Worm (Caenorhabditis elegans) whole organism, late embryonic: ENCODE data around the gene srh-252.

Experiments used
- C38D4.7 ChIP-seq: fragments of 200-800 bp; sonication (Bioruptor generic); optimal IDR thresholded peaks from 2 replicates; lab custom pipeline; 2018; ENCODE audit warnings: mild to moderate bottlenecking, missing genetic modification characterization, moderate library complexity, missing compliant biosample characterization
- F13H6.1 ChIP-seq: sonication (generic microtip); optimal IDR thresholded peaks from 2 replicates; lab custom pipeline; 2016; ENCODE audit warnings: missing genetic modification characterization, missing compliant biosample characterization
- K02D7.2 ChIP-seq: sonication (generic microtip); optimal IDR thresholded peaks from 2 replicates; lab custom pipeline; 2017; ENCODE audit warnings: mild to moderate bottlenecking, missing genetic modification characterization, missing compliant biosample characterization
- K09A11.1 ChIP-seq: sonication (generic microtip); optimal IDR thresholded peaks from 2 replicates; lab custom pipeline; 2017; ENCODE audit warnings: antibody characterized with exemption, mild to moderate bottlenecking, missing genetic modification characterization, missing compliant biosample characterization; ENCODE audit not compliant: insufficient read depth
- Y22D7AL.16 ChIP-seq: sonication (generic microtip); optimal IDR thresholded peaks from 2 replicates; lab custom pipeline; 2016; ENCODE audit warnings: missing genetic modification characterization, missing compliant biosample characterization
- ama-1 ChIP-seq: fragments of 150-350 bp; optimal IDR thresholded peaks from 2 replicates; lab custom pipeline; 2014
- ceh-24 ChIP-seq: sonication (generic microtip); optimal IDR thresholded peaks from 2 replicates; lab custom pipeline; 2016; ENCODE audit warnings: mild to moderate bottlenecking, missing genetic modification characterization, missing compliant biosample characterization
- ceh-30 ChIP-seq: fragments of 150-350 bp; optimal IDR thresholded peaks from 2 replicates; lab custom pipeline; 2014; ENCODE audit warnings: missing biosample characterization, missing genetic modification characterization
- ceh-34 ChIP-seq: sonication (generic microtip); optimal IDR thresholded peaks from 2 replicates; lab custom pipeline; 2016; ENCODE audit warnings: mild to moderate bottlenecking, missing genetic modification characterization, missing compliant biosample characterization
- ceh-45 ChIP-seq: fragments of 200-800 bp; sonication (Bioruptor generic); IDR thresholded peaks from 2 replicates; pipeline ENCODE4 v1.3.6; 2022; ENCODE audit warnings: missing genetic modification reagents, missing genetic modification characterization, missing compliant biosample characterization
- che-1 ChIP-seq: sonication (generic microtip); optimal IDR thresholded peaks from 2 replicates; lab custom pipeline; 2016; ENCODE audit warnings: mild to moderate bottlenecking, missing genetic modification characterization, missing compliant biosample characterization
- dmd-4 ChIP-seq: sonication (generic microtip); optimal IDR thresholded peaks from 2 replicates; lab custom pipeline; 2016; ENCODE audit warnings: borderline replicate concordance, missing genetic modification characterization, missing compliant biosample characterization
- dve-1 ChIP-seq: sonication (generic microtip); optimal IDR thresholded peaks from 2 replicates; lab custom pipeline; 2017; ENCODE audit warnings: antibody characterized with exemption, mild to moderate bottlenecking, missing genetic modification characterization, missing compliant biosample characterization
- elt-4 ChIP-seq: sonication (generic microtip); optimal IDR thresholded peaks from 2 replicates; lab custom pipeline; 2016; ENCODE audit warnings: missing genetic modification characterization, missing compliant biosample characterization
- ets-4 ChIP-seq: sonication (generic microtip); optimal IDR thresholded peaks from 2 replicates; lab custom pipeline; 2016; ENCODE audit warnings: missing genetic modification characterization, missing compliant biosample characterization
- eyg-1 ChIP-seq: sonication (generic microtip); optimal IDR thresholded peaks from 2 replicates; lab custom pipeline; 2016; ENCODE audit warnings: missing genotype, missing genetic modification characterization, missing compliant biosample characterization
- fax-1 ChIP-seq: sonication (generic microtip); optimal IDR thresholded peaks from 2 replicates; lab custom pipeline; 2016; ENCODE audit warnings: missing genotype, missing genetic modification characterization, missing compliant biosample characterization
- fkh-6 ChIP-seq: sonication (generic microtip); optimal IDR thresholded peaks from 2 replicates; lab custom pipeline; 2016; ENCODE audit warnings: missing genetic modification characterization, missing compliant biosample characterization
- gmeb-2 ChIP-seq: sonication (generic microtip); optimal IDR thresholded peaks from 2 replicates; lab custom pipeline; 2016; ENCODE audit warnings: missing genetic modification characterization, inconsistent platforms, missing compliant biosample characterization
- hlh-13 ChIP-seq: fragments of 200-800 bp; sonication (Bioruptor generic); optimal IDR thresholded peaks from 2 replicates; lab custom pipeline; 2018; ENCODE audit warnings: mild to moderate bottlenecking, missing genetic modification characterization, missing compliant biosample characterization
- hlh-15 ChIP-seq: sonication (generic microtip); optimal IDR thresholded peaks from 2 replicates; lab custom pipeline; 2016; ENCODE audit warnings: missing genetic modification characterization, missing compliant biosample characterization
- hlh-6 ChIP-seq: sonication (generic microtip); optimal IDR thresholded peaks from 2 replicates; lab custom pipeline; 2016; ENCODE audit warnings: missing genotype, missing genetic modification characterization, missing compliant biosample characterization
- lim-6 ChIP-seq: sonication (generic microtip); optimal IDR thresholded peaks from 2 replicates; lab custom pipeline; 2016; ENCODE audit warnings: missing genetic modification characterization, missing compliant biosample characterization
- madf-2 ChIP-seq: sonication (generic microtip); optimal IDR thresholded peaks from 2 replicates; lab custom pipeline; 2017; ENCODE audit warnings: missing genetic modification characterization, missing compliant biosample characterization
- mec-3 ChIP-seq: sonication (generic microtip); optimal IDR thresholded peaks from 2 replicates; lab custom pipeline; 2016; ENCODE audit warnings: borderline replicate concordance, missing genetic modification characterization, missing compliant biosample characterization
- nfya-1 ChIP-seq: sonication (generic microtip); optimal IDR thresholded peaks from 2 replicates; lab custom pipeline; 2017; ENCODE audit warnings: missing genetic modification characterization, mild to moderate bottlenecking, missing compliant biosample characterization, antibody characterized with exemption, moderate library complexity
- odd-2 ChIP-seq: sonication (generic microtip); optimal IDR thresholded peaks from 2 replicates; lab custom pipeline; 2017; ENCODE audit warnings: antibody characterized with exemption, mild to moderate bottlenecking, missing genetic modification characterization, missing compliant biosample characterization
- pag-3 ChIP-seq: sonication (generic microtip); optimal IDR thresholded peaks from 2 replicates; lab custom pipeline; 2016; ENCODE audit warnings: missing compliant biosample characterization, missing genetic modification characterization, borderline replicate concordance
- pqm-1 ChIP-seq: sonication (generic microtip); optimal IDR thresholded peaks from 2 replicates; lab custom pipeline; 2016; ENCODE audit warnings: missing genetic modification characterization, missing compliant biosample characterization
- ref-2 ChIP-seq: sonication (generic microtip); optimal IDR thresholded peaks from 2 replicates; lab custom pipeline; 2016; ENCODE audit warnings: missing genetic modification characterization, missing compliant biosample characterization
- rnt-1 ChIP-seq: sonication (generic microtip); optimal IDR thresholded peaks from 2 replicates; lab custom pipeline; 2016; ENCODE audit warnings: missing genetic modification characterization, missing compliant biosample characterization
- sdc-2 ChIP-seq: sonication (generic microtip); optimal IDR thresholded peaks from 2 replicates; lab custom pipeline; 2016; ENCODE audit warnings: missing genotype, missing genetic modification characterization, missing compliant biosample characterization
- sox-2 ChIP-seq: fragments of 200-800 bp; sonication (Bioruptor generic); IDR thresholded peaks from 2 replicates; pipeline ENCODE4 v1.3.6; 2022; ENCODE audit warnings: missing genetic modification reagents, missing genetic modification characterization, missing compliant biosample characterization
- syd-9 ChIP-seq: sonication (generic microtip); optimal IDR thresholded peaks from 2 replicates; lab custom pipeline; 2016; ENCODE audit warnings: mild to moderate bottlenecking, missing genetic modification characterization, moderate library complexity, missing compliant biosample characterization
- ttx-3 ChIP-seq: sonication (generic microtip); optimal IDR thresholded peaks from 2 replicates; lab custom pipeline; 2016; ENCODE audit warnings: missing genetic modification reagents, missing genetic modification characterization, missing compliant biosample characterization
- unc-42 ChIP-seq: sonication (generic microtip); optimal IDR thresholded peaks from 2 replicates; lab custom pipeline; 2016; ENCODE audit warnings: missing genotype, missing genetic modification characterization, missing compliant biosample characterization
- unc-86 ChIP-seq: sonication (generic microtip); optimal IDR thresholded peaks from 2 replicates; lab custom pipeline; 2016; ENCODE audit warnings: missing genetic modification characterization, missing compliant biosample characterization

Gene srh-252

DNA sequence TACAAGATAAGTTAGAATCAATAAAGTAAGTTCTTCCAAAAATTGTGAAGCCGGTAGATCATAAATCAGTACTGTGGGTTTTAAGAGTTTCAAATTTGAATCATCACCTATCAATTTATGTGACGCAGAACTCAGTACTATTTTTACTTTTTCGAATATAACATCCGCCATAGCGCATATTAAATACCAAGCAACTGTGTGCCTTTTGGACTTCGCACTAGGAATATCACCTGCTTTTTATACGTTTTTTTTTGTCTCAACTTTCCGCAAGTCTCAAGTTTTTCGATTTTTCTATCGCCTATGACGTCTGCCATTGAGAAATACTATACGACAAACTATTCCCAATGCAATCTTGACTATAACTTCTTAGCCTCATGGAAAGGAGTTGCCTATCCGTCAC lies 10.5 kb downstream of the srh-252 start, which contains the start of gene srh-113:
TSS of gene srh-113 (plus strand) at position 301 of the 400 bp plus-strand sequence.
- TF ChIP-seq elt-4 (tag; lab: Kevin White, UChicago): no peak
- no peak for TF ChIP-seq ets-4
- TF ChIP-seq syd-9 (tag; lab: Kevin White, UChicago): no peak
- TF ChIP-seq hlh-13: no peak
- no peak for TF ChIP-seq dmd-4 (tag; lab: Kevin White, UChicago)
- no peak for TF ChIP-seq dve-1 (tag; lab: Kevin White, UChicago)
- TF ChIP-seq mec-3: no peak
- no peak for TF ChIP-seq che-1 (tag; lab: Kevin White, UChicago)
- TF ChIP-seq unc-42 (tag; lab: Kevin White, UChicago): no peak
- TF ChIP-seq K09A11.1 (tag; lab: Kevin White, UChicago): no peak
- TF ChIP-seq sox-2 (GFP tag; lab: Robert Waterston, UW): no peak
- TF ChIP-seq fkh-6 (tag; lab: Kevin White, UChicago): no peak
- no peak for TF ChIP-seq gmeb-2 (tag; lab: Kevin White, UChicago)
- no peak for TF ChIP-seq C38D4.7 (GFP tag; lab: Kevin White, UChicago)
- TF ChIP-seq madf-2 (tag; lab: Kevin White, UChicago): no peak
- no peak for TF ChIP-seq lim-6 (tag; lab: Kevin White, UChicago)
- no peak for TF ChIP-seq ama-1 (lab: Kevin White, UChicago)
- TF ChIP-seq pqm-1 (tag; lab: Kevin White, UChicago): no peak
- no peak for TF ChIP-seq Y22D7AL.16
- TF ChIP-seq odd-2 (tag; lab: Kevin White, UChicago): no peak

ce11 chrV:17211989-17212731 lies 11.0 kb downstream of the srh-252 start, which contains the start of gene srh-236:
Gene srh-236, minus strand, starts transcription at chrV:17212039.
- no peak for TF ChIP-seq ceh-34 (tag; lab: Kevin White, UChicago)
- no peak for TF ChIP-seq madf-2 (tag; lab: Kevin White, UChicago)
- TF ChIP-seq K02D7.2 (tag; lab: Kevin White, UChicago): no peak
- TF ChIP-seq pag-3: peak; percentile 59
- no peak for TF ChIP-seq unc-86 (tag; lab: Kevin White, UChicago)

ce11 chrV:17208045-17208444 lies 15.2 kb downstream of the srh-252 start, which contains the start of gene Y68A4A.13:
Gene Y68A4A.13, minus strand, starts transcription at chrV:17208145.
- TF ChIP-seq pag-3 (no peak), ceh-30 (no peak), ttx-3 (tag; lab: Kevin White, UChicago) (no peak), eyg-1 (tag; lab: Kevin White, UChicago) (no peak), fax-1 (tag; lab: Kevin White, UChicago) (no peak), ref-2 (tag; lab: Kevin White, UChicago) (no peak), rnt-1 (tag; lab: Kevin White, UChicago) (no peak), K09A11.1 (tag; lab: Kevin White, UChicago) (no peak), hlh-6 (no peak), hlh-15 (tag; lab: Kevin White, UChicago) (no peak), Y22D7AL.16 (no peak), sdc-2 (no peak), ama-1 (lab: Kevin White, UChicago) (no peak), ceh-45 (GFP tag; lab: Robert Waterston, UW) (no peak), F13H6.1 (tag; lab: Kevin White, UChicago) (no peak), elt-4 (tag; lab: Kevin White, UChicago) (no peak), fkh-6 (tag; lab: Kevin White, UChicago) (no peak), nfya-1 (tag; lab: Kevin White, UChicago) (no peak), ceh-24 (no peak)
